Worm (Caenorhabditis elegans) whole organism, midembryonic: Measurements from ENCODE around the gene M04G7.1.

ENCODE experiments used
- T22C8.4 ChIP-seq: fragments of 200-800 bp; sonication (Bioruptor generic); IDR thresholded peaks from 2 replicates; pipeline ENCODE4 v1.3.6; 2022; ENCODE audit warnings: missing genetic modification characterization, missing compliant biosample characterization
- cog-1 ChIP-seq: sonication (generic microtip); optimal IDR thresholded peaks from 2 replicates; lab custom pipeline; 2016; ENCODE audit warnings: missing genetic modification characterization, missing compliant biosample characterization
- flt-1 ChIP-seq: fragments of 200-800 bp; sonication (Bioruptor generic); IDR thresholded peaks from 2 replicates; pipeline ENCODE4 v1.3.6; 2022; ENCODE audit warnings: missing genetic modification characterization, missing compliant biosample characterization
- klf-2 ChIP-seq: fragments of 200-800 bp; sonication (Bioruptor generic); conservative IDR thresholded peaks from 2 replicates; pipeline ENCODE4 v1.3.6; 2022; ENCODE audit warnings: missing genetic modification reagents, missing genetic modification characterization, missing compliant biosample characterization
- med-1 ChIP-seq: sonication (generic microtip); optimal IDR thresholded peaks from 2 replicates; lab custom pipeline; 2017; ENCODE audit warnings: missing genetic modification characterization, mild to moderate bottlenecking, missing compliant biosample characterization, antibody characterized with exemption, missing genetic modification reagents; ENCODE audit not compliant: insufficient read depth
- ref-1 ChIP-seq: fragments of 200-800 bp; sonication (Bioruptor generic); conservative IDR thresholded peaks from 2 replicates; pipeline ENCODE4 v1.3.6; 2022; ENCODE audit warnings: missing genetic modification reagents, missing genetic modification characterization, missing compliant biosample characterization
- tab-1 ChIP-seq: fragments of 200-800 bp; sonication (Bioruptor generic); IDR thresholded peaks from 2 replicates; pipeline ENCODE4 v1.3.6; 2022; ENCODE audit warnings: missing genetic modification characterization, missing compliant biosample characterization
- ztf-23 ChIP-seq: fragments of 200-800 bp; sonication (Bioruptor generic); IDR thresholded peaks from 2 replicates; pipeline ENCODE4 v1.3.6; 2022; ENCODE audit warnings: missing genetic modification reagents, missing genetic modification characterization, missing compliant biosample characterization
- ztf-29 ChIP-seq: fragments of 200-800 bp; sonication (Bioruptor generic); IDR thresholded peaks from 2 replicates; pipeline ENCODE4 v1.3.6; 2022; ENCODE audit warnings: missing genetic modification reagents, missing genetic modification characterization, missing compliant biosample characterization

The M04G7.1 gene

ce11 chrIV:427100-427908 is 28.3 kb upstream of the M04G7.1 start:
- TF ChIP-seq T22C8.4 (GFP tag; lab: Robert Waterston, UW): no peak
- no peak for TF ChIP-seq cog-1
- TF ChIP-seq tab-1: no peak
- no peak for TF ChIP-seq med-1
- no peak for TF ChIP-seq ref-1 (GFP tag; lab: Robert Waterston, UW)
- TF ChIP-seq flt-1 (GFP tag; lab: Robert Waterston, UW): no peak
- TF ChIP-seq ztf-23 (GFP tag; lab: Robert Waterston, UW): no peak
- TF ChIP-seq klf-2 (GFP tag; lab: Robert Waterston, UW): no peak
- TF ChIP-seq ztf-29 (GFP tag; lab: Robert Waterston, UW): no peak

- TF ChIP-seq med-1 (no peak), tab-1 (no peak), cog-1 (no peak), T22C8.4 (GFP tag; lab: Robert Waterston, UW) (no peak), klf-2 (GFP tag; lab: Robert Waterston, UW) (no peak), flt-1 (GFP tag; lab: Robert Waterston, UW) (no peak), ztf-23 (GFP tag; lab: Robert Waterston, UW) (no peak), ref-1 (GFP tag; lab: Robert Waterston, UW) (no peak), ztf-29 (GFP tag; lab: Robert Waterston, UW) (no peak)
Measured at ce11 chrIV:428869-429268, 26.7 kb upstream of the M04G7.1 start, which contains the start of gene Y66H1A.5. Gene Y66H1A.5 (minus strand): TSS chrIV:429133.

- no peak for TF ChIP-seq med-1
- no peak for TF ChIP-seq klf-2 (GFP tag; lab: Robert Waterston, UW)
- no peak for TF ChIP-seq cog-1
- TF ChIP-seq ref-1 (GFP tag; lab: Robert Waterston, UW): no peak
- TF ChIP-seq tab-1: no peak
- TF ChIP-seq flt-1 (GFP tag; lab: Robert Waterston, UW): no peak
- no peak for TF ChIP-seq ztf-23 (GFP tag; lab: Robert Waterston, UW)
- TF ChIP-seq ztf-29 (GFP tag; lab: Robert Waterston, UW): no peak
- TF ChIP-seq T22C8.4 (GFP tag; lab: Robert Waterston, UW): no peak
Measured at ce11 chrIV:438384-438783, 17.2 kb upstream of the M04G7.1 start.

ce11 chrIV:440509-440908 is 15.1 kb upstream of the M04G7.1 start, which contains the start of gene hum-8:
Gene hum-8 (minus strand): TSS chrIV:440554.
- no peak for TF ChIP-seq ztf-23 (GFP tag; lab: Robert Waterston, UW)
- TF ChIP-seq ref-1 (GFP tag; lab: Robert Waterston, UW): no peak

ce11 chrIV:443622-444021 is 12.0 kb upstream of the M04G7.1 start, which contains the start of gene mrpl-55:
Gene mrpl-55 (plus strand): TSS chrIV:443985.
- TF ChIP-seq klf-2 (GFP tag; lab: Robert Waterston, UW) (no peak), tab-1 (no peak), T22C8.4 (GFP tag; lab: Robert Waterston, UW) (no peak; the same call in 1 of the 2 replicates), ztf-23 (GFP tag; lab: Robert Waterston, UW) (0 out of 2 replicates have a peak, but pooled peaks have one; percentile 36), cog-1 (peak; percentile 70), ref-1 (GFP tag; lab: Robert Waterston, UW) (no peak), ztf-29 (GFP tag; lab: Robert Waterston, UW) (no peak)

- TF ChIP-seq flt-1 (GFP tag; lab: Robert Waterston, UW) (no peak), ztf-23 (GFP tag; lab: Robert Waterston, UW) (no peak), ref-1 (GFP tag; lab: Robert Waterston, UW) (no peak), cog-1 (no peak), T22C8.4 (GFP tag; lab: Robert Waterston, UW) (no peak), klf-2 (GFP tag; lab: Robert Waterston, UW) (no peak), med-1 (no peak), ztf-29 (GFP tag; lab: Robert Waterston, UW) (no peak), tab-1 (no peak)
Measured at ce11 chrIV:445377-445776, 10.2 kb upstream of the M04G7.1 start, which contains the start of gene dpm-1. Gene dpm-1 (plus strand): TSS chrIV:445677.

ce11 chrIV:454816-455215 is 768 bp upstream of the M04G7.1 start, which contains the start of the genes Y66H1A.8 and M04G7.5:
Gene Y66H1A.8 (minus strand): TSS chrIV:454916.
Gene M04G7.5 (plus strand): TSS chrIV:455073.
- TF ChIP-seq cog-1: no peak
- no peak for TF ChIP-seq med-1
- TF ChIP-seq ztf-23 (GFP tag; lab: Robert Waterston, UW): no peak
- no peak for TF ChIP-seq flt-1 (GFP tag; lab: Robert Waterston, UW)
- TF ChIP-seq ztf-29 (GFP tag; lab: Robert Waterston, UW): no peak
- no peak for TF ChIP-seq ref-1 (GFP tag; lab: Robert Waterston, UW)
- no peak for TF ChIP-seq tab-1
- TF ChIP-seq T22C8.4 (GFP tag; lab: Robert Waterston, UW): no peak
- no peak for TF ChIP-seq klf-2 (GFP tag; lab: Robert Waterston, UW)

- TF ChIP-seq med-1: no peak
- no peak for TF ChIP-seq flt-1 (GFP tag; lab: Robert Waterston, UW)
- TF ChIP-seq cog-1: no peak
- TF ChIP-seq tab-1: no peak
- TF ChIP-seq klf-2 (GFP tag; lab: Robert Waterston, UW): no peak
- no peak for TF ChIP-seq ztf-29 (GFP tag; lab: Robert Waterston, UW)
- no peak for TF ChIP-seq T22C8.4 (GFP tag; lab: Robert Waterston, UW)
- TF ChIP-seq ztf-23 (GFP tag; lab: Robert Waterston, UW): no peak
- TF ChIP-seq ref-1 (GFP tag; lab: Robert Waterston, UW): no peak
Measured at ce11 chrIV:460614-461079, 5.1 kb downstream of the M04G7.1 start, which contains the start of gene M04G7.2. Gene M04G7.2 (minus strand): TSS chrIV:461029.

ce11 chrIV:462050-462449 is 6.5 kb downstream of the M04G7.1 start:
- TF ChIP-seq tab-1 (0 out of 2 replicates have a peak, but pooled peaks have one; percentile 67), ztf-29 (GFP tag; lab: Robert Waterston, UW) (no peak)
